Worm (Caenorhabditis elegans): ENCODE data around the gene atg-13.
A peak's percentile ranks its signal among the peaks of the same experiment; 100 is the strongest.

DNA sequence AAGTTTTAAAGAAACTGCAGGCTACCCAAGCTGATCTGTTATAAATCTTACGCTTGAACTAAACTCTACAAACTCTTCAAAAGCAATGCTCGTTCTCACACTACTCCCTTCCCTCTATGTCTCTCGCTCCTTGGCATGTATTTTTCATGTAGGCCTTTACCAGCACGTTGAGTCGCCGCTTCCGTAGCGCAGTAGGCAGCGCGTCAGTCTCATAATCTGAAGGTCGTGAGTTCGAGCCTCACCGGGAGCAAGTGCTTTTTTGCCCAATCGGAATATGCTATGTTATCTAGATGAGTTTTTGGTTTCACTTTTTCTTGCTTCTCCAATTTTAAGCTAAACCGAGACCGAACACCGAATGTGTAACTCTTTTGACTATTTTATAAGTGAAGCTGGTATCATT lies 51.5 kb downstream of the atg-13 start:
- TF ChIP-seq unc-130 (tag; optimal IDR thresholded peaks at IDR 0.05), result no peak
- TF ChIP-seq jun-1 (tag; optimal IDR thresholded peaks at IDR 0.05), result no peak
- peak; percentile 57 for TF ChIP-seq fkh-8 (tag; optimal IDR thresholded peaks at IDR 0.05)
- no peak for TF ChIP-seq nhr-11 (tag; optimal IDR thresholded peaks at IDR 0.05)
- TF ChIP-seq skn-1 (tag; optimal IDR thresholded peaks at IDR 0.05), result peak; percentile 10
- TF ChIP-seq zag-1 (tag; optimal IDR thresholded peaks at IDR 0.05), result no peak
- peak; percentile 23 for TF ChIP-seq fkh-10 (GFP tag; optimal IDR thresholded peaks at IDR 0.05)
